Worm (Caenorhabditis elegans) whole organism, L4 larva: Measurements from ENCODE around the gene txdc-9.

Experiments
- ama-1 ChIP-seq: fragments of 150-350 bp; optimal IDR thresholded peaks from 2 replicates; lab custom pipeline; 2014; ENCODE audit warnings: inconsistent platforms, mixed read lengths
- dve-1 ChIP-seq: sonication (generic microtip); optimal IDR thresholded peaks from 2 replicates; lab custom pipeline; 2017; ENCODE audit warnings: antibody characterized with exemption, mild to moderate bottlenecking, missing genetic modification characterization, missing compliant biosample characterization; ENCODE audit not compliant: insufficient read depth
- snpc-4 ChIP-seq: fragments of 150-350 bp; optimal IDR thresholded peaks from 2 replicates; lab custom pipeline; 2014; ENCODE audit warnings: missing biosample characterization, missing genetic modification characterization

DNA sequence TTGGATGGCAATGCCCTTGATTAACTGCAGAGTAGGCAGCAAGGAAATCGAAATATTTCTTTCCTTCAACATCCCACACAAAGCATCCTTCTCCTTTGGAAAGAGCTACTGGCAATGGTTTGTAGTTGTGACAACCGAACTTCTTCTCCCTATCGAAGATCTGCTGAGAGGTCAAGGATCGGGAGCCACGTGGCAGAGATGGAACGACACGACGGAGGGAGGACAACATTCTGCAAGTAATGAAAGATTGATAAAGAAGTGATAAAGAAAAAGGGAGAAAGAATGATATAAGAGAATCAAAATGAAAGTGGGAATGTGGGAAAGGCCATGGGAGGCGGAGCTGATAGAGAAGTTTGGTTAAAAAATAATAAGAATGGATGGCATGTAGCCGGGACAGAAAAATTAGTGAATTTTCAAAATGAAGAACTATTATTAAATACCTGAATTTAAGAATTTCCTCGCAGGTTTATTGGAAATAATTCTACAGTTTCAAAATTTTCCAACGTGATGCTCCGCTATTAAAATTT, 36.2 kb upstream of the txdc-9 start, which contains the start of gene oatr-1:
- TF ChIP-seq ama-1 (lab: Kevin White, UChicago), result no peak
- peak; percentile 27 for TF ChIP-seq dve-1 (tag; lab: Kevin White, UChicago)
- no peak for TF ChIP-seq snpc-4 (tag; lab: Kevin White, UChicago)
